Fruit fly (Drosophila melanogaster) whole organism, adult: Measurements from ENCODE around the gene CG17300.

ENCODE experiments used
- Clk ChIP-seq: fragments of 200-800 bp; sonication (Bioruptor generic); optimal IDR thresholded peaks from 2 replicates; lab custom pipeline; 2017; ENCODE audit warnings: missing biosample characterization, missing genetic modification characterization
- Crg-1 ChIP-seq: fragments of 200-800 bp; sonication (Bioruptor generic); optimal IDR thresholded peaks from 2 replicates; lab custom pipeline; 2016; ENCODE audit warnings: missing biosample characterization, missing genetic modification characterization
- cnc ChIP-seq, 2 experiments: fragments of >200 bp; optimal IDR thresholded peaks; 2 replicates each; lab custom pipeline; 2017

DNA sequence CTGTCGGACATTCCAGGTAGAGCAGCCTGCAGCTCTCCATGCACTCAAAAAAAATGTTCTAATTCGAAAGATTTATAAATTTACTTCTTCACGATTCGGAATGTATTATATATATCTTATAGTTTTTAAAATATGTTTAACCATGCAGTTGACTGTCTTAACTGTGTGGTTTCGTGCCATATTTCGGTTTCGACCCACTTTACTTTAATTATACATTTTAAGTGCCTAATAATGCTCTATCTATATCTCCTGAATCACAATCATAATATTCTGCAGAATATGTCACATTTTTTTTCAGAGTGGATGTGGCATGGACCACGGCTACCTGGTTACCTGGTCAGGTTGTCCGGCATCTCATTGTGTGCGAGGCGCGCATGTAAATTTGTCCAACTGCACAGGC lies 37.4 kb downstream of the CG17300 start:
- TF ChIP-seq Crg-1 (GFP tag; lab: Kevin White, UChicago), result no peak
- TF ChIP-seq cnc (optimal IDR thresholded peaks at IDR 0.05; lab: Kevin White, UChicago), result no peak
- no peak for TF ChIP-seq Clk (GFP tag; lab: Kevin White, UChicago)
